Worm (Caenorhabditis elegans): ENCODE results near the gene puf-6.
"Not testable (repeated sequence)": the region's sequence is repeated elsewhere in the genome, so short reads cannot be mapped to it uniquely, and the experiment has no call there.

The puf-6 gene

ce11 chrII:13053443-13053842 is 10.2 kb upstream of the puf-6 start:
- TF ChIP-seq ceh-13 (GFP tag; optimal IDR thresholded peaks at IDR 0.05) (no peak), tbx-37 (GFP tag; conservative IDR thresholded peaks at IDR 0.05) (no peak), aly-1 (tag; optimal IDR thresholded peaks at IDR 0.05) (no peak), F13C5.2 (tag; optimal IDR thresholded peaks at IDR 0.05) (no peak), hmbx-1 (tag; optimal IDR thresholded peaks at IDR 0.05) (no peak), ceh-36 (tag; optimal IDR thresholded peaks at IDR 0.05) (no peak), hnd-1 (tag; optimal IDR thresholded peaks at IDR 0.05) (no peak), pes-1 (GFP tag; IDR thresholded peaks at IDR 0.05) (no peak)

ce11 chrII:13050050-13050449 is 6.8 kb upstream of the puf-6 start:
- no peak for TF ChIP-seq hmbx-1 (tag; optimal IDR thresholded peaks at IDR 0.05)
- no peak for TF ChIP-seq tbx-37 (GFP tag; conservative IDR thresholded peaks at IDR 0.05)
- TF ChIP-seq ets-7 (tag; optimal IDR thresholded peaks at IDR 0.05): no peak
- no peak for TF ChIP-seq tbx-11 (GFP tag; IDR thresholded peaks at IDR 0.05)
- no peak for TF ChIP-seq flt-1 (GFP tag; IDR thresholded peaks at IDR 0.05)
- no peak for TF ChIP-seq B0310.2 (tag; optimal IDR thresholded peaks at IDR 0.05)
- TF ChIP-seq scrt-1 (GFP tag; IDR thresholded peaks at IDR 0.05): no peak
- TF ChIP-seq hnd-1 (tag; optimal IDR thresholded peaks at IDR 0.05): no peak

ce11 chrII:13047609-13048008 is 4.4 kb upstream of the puf-6 start, which contains the start of gene F42G4.2:
Gene F42G4.2, plus strand, starts transcription at chrII:13047909.
- TF ChIP-seq tra-4 (tag; optimal IDR thresholded peaks at IDR 0.05); F13C5.2 (tag; optimal IDR thresholded peaks at IDR 0.05); tbx-11 (GFP tag; IDR thresholded peaks at IDR 0.05): not testable (repeated sequence)

ce11 chrII:13047106-13047505 is 3.9 kb upstream of the puf-6 start, which contains the start of gene F42G4.7:
Gene F42G4.7, minus strand, starts transcription at chrII:13047290.
- TF ChIP-seq flt-1 (GFP tag; IDR thresholded peaks at IDR 0.05); tra-4 (tag; optimal IDR thresholded peaks at IDR 0.05); F13C5.2 (tag; optimal IDR thresholded peaks at IDR 0.05): not testable (repeated sequence)

- TF ChIP-seq flt-1 (GFP tag; IDR thresholded peaks at IDR 0.05) (no peak), scrt-1 (GFP tag; IDR thresholded peaks at IDR 0.05) (no peak), tbx-11 (GFP tag; IDR thresholded peaks at IDR 0.05) (no peak), tbx-37 (GFP tag; conservative IDR thresholded peaks at IDR 0.05) (no peak), ceh-36 (tag; optimal IDR thresholded peaks at IDR 0.05) (no peak), tra-4 (tag; optimal IDR thresholded peaks at IDR 0.05) (no peak), F13C5.2 (tag; optimal IDR thresholded peaks at IDR 0.05) (no peak), pes-1 (GFP tag; IDR thresholded peaks at IDR 0.05) (no peak), ama-1 (optimal IDR thresholded peaks at IDR 0.05) (no peak), hnd-1 (tag; optimal IDR thresholded peaks at IDR 0.05) (no peak)
Observed at ce11 chrII:13036717-13037116, 6.5 kb downstream of the puf-6 start, which contains the start of gene F18A11.3. Gene F18A11.3, minus strand, starts transcription at chrII:13036841.

- not testable (repeated sequence) for TF ChIP-seq pes-1 (GFP tag; IDR thresholded peaks at IDR 0.05); sea-1 (GFP tag; conservative IDR thresholded peaks at IDR 0.05); ama-1 (optimal IDR thresholded peaks at IDR 0.05)
Observed at ce11 chrII:13031649-13032191, 11.5 kb downstream of the puf-6 start, which contains the start of gene F18A11.2. Gene F18A11.2, plus strand, starts transcription at chrII:13031699.

- TF ChIP-seq B0310.2 (tag; optimal IDR thresholded peaks at IDR 0.05): no peak
- no peak for TF ChIP-seq hmbx-1 (tag; optimal IDR thresholded peaks at IDR 0.05)
- no peak for TF ChIP-seq flt-1 (GFP tag; IDR thresholded peaks at IDR 0.05)
- no peak for TF ChIP-seq pes-1 (GFP tag; IDR thresholded peaks at IDR 0.05)
- TF ChIP-seq ama-1 (optimal IDR thresholded peaks at IDR 0.05): no peak
- no peak for TF ChIP-seq ceh-13 (GFP tag; optimal IDR thresholded peaks at IDR 0.05)
- no peak for TF ChIP-seq tbx-37 (GFP tag; conservative IDR thresholded peaks at IDR 0.05)
- no peak for TF ChIP-seq F13C5.2 (tag; optimal IDR thresholded peaks at IDR 0.05)
Observed at ce11 chrII:13030567-13031188, 12.6 kb downstream of the puf-6 start.

- no peak for TF ChIP-seq aly-1 (tag; optimal IDR thresholded peaks at IDR 0.05)
- TF ChIP-seq flt-1 (GFP tag; IDR thresholded peaks at IDR 0.05): no peak
- no peak for TF ChIP-seq F13C5.2 (tag; optimal IDR thresholded peaks at IDR 0.05)
- TF ChIP-seq hnd-1 (tag; optimal IDR thresholded peaks at IDR 0.05): no peak
- no peak for TF ChIP-seq ama-1 (optimal IDR thresholded peaks at IDR 0.05)
- TF ChIP-seq sea-1 (GFP tag; conservative IDR thresholded peaks at IDR 0.05): no peak
Observed at ce11 chrII:13030051-13030437, 13.2 kb downstream of the puf-6 start.

ce11 chrII:13029290-13030050 is 13.8 kb downstream of the puf-6 start:
- no peak for TF ChIP-seq hmbx-1 (tag; optimal IDR thresholded peaks at IDR 0.05)
